Fruit fly (Drosophila melanogaster) Kc167 (cell line): ENCODE measurements around the gene CG42300.

Experiments used
- psq ChIP-seq: fragments of >200 bp; optimal IDR thresholded peaks from 2 replicates; lab custom pipeline; 2017; ENCODE audit warnings: missing external identifiers
- ttk ChIP-seq: sonication (Bioruptor generic); optimal IDR thresholded peaks from 2 replicates; lab custom pipeline; 2017; ENCODE audit warnings: missing external identifiers

- TF ChIP-seq psq (no peak), ttk (lab: Kevin White, UChicago) (no peak)
These were observed 19.7 kb upstream of the CG42300 start, which contains the start of gene CG42299 for dm6 chrX:15575557-15575956.
